Worm (Caenorhabditis elegans) whole organism, L1 larva: ENCODE measurements around the gene idpa-1.

Source experiments
- C04F5.9 ChIP-seq: sonication (generic microtip); optimal IDR thresholded peaks from 2 replicates; lab custom pipeline; 2016; ENCODE audit warnings: missing genetic modification characterization, missing compliant biosample characterization
- C16A3.4 ChIP-seq: fragments of 150-350 bp; optimal IDR thresholded peaks from 2 replicates; lab custom pipeline; 2014; ENCODE audit warnings: missing biosample characterization, missing genetic modification characterization
- aly-2 ChIP-seq: fragments of 150-350 bp; optimal IDR thresholded peaks from 2 replicates; lab custom pipeline; 2014; ENCODE audit warnings: missing biosample characterization, missing genetic modification characterization
- ceh-82 ChIP-seq, 3 experiments: fragments of 150-350 bp in 1 of 3; sonication (generic microtip) in 2 of 3; optimal IDR thresholded peaks; 2 replicates each; lab custom pipeline; 2014 to 2017; ENCODE audit warnings: missing biosample characterization in 3 of 3, missing genetic modification characterization in 3 of 3
- ces-1 ChIP-seq: fragments of 150-350 bp; optimal IDR thresholded peaks from 2 replicates; lab custom pipeline; 2014; ENCODE audit warnings: missing biosample characterization, missing genetic modification reagents, missing genetic modification characterization
- efl-1 ChIP-seq, 4 experiments: fragments of 150-350 bp; optimal IDR thresholded peaks in 3 of 4; peaks in 1 of 4; 1 replicate in 1 of 4; 2 replicates in 3 of 4; lab custom pipeline; 2014; ENCODE audit warnings: missing biosample characterization in 2 of 4, missing genetic modification characterization in 2 of 4, missing genetic modification reagents in 2 of 4
- elt-3 ChIP-seq, 6 experiments: fragments of 150-350 bp in 1 of 6; sonication (generic microtip); optimal IDR thresholded peaks; 2 replicates each; lab custom pipeline; 2017 to 2018; ENCODE audit warnings: missing biosample characterization in 6 of 6, missing genetic modification characterization in 6 of 6, inconsistent platforms in 1 of 6
- fkh-10 ChIP-seq: sonication (generic microtip); optimal IDR thresholded peaks from 2 replicates; lab custom pipeline; 2017; ENCODE audit warnings: missing biosample characterization, missing genetic modification reagents, missing genetic modification characterization
- fkh-8 ChIP-seq: sonication (generic microtip); optimal IDR thresholded peaks from 2 replicates; lab custom pipeline; 2016; ENCODE audit warnings: mild to moderate bottlenecking, missing genetic modification characterization, missing compliant biosample characterization
- fos-1 ChIP-seq: fragments of 150-350 bp; optimal IDR thresholded peaks from 2 replicates; lab custom pipeline; 2014; ENCODE audit warnings: missing biosample characterization, missing genetic modification characterization
- hlh-4 ChIP-seq: sonication (generic microtip); optimal IDR thresholded peaks from 2 replicates; lab custom pipeline; 2016; ENCODE audit warnings: mild to moderate bottlenecking, missing genetic modification characterization, missing compliant biosample characterization
- hpl-2 ChIP-seq: fragments of 150-350 bp; optimal IDR thresholded peaks from 2 replicates; lab custom pipeline; 2014; ENCODE audit warnings: missing biosample characterization, missing genetic modification reagents, missing genetic modification characterization
- lin-14 ChIP-seq: fragments of 200-800 bp; sonication (Bioruptor generic); optimal IDR thresholded peaks from 2 replicates; lab custom pipeline; 2018; ENCODE audit warnings: mild to moderate bottlenecking, missing genetic modification characterization, moderate library complexity, missing compliant biosample characterization
- lsy-2 ChIP-seq, 2 experiments: fragments of 150-350 bp; optimal IDR thresholded peaks; 2 replicates each; lab custom pipeline; 2014; ENCODE audit warnings: missing biosample characterization in 2 of 2, missing genetic modification characterization in 2 of 2
- mdl-1 ChIP-seq, 2 experiments: fragments of 150-350 bp; optimal IDR thresholded peaks; 2 replicates each; lab custom pipeline; 2014 to 2017; ENCODE audit warnings: missing biosample characterization in 2 of 2, missing genetic modification characterization in 2 of 2, inconsistent platforms in 1 of 2
- mep-1 ChIP-seq: fragments of 150-350 bp; optimal IDR thresholded peaks from 2 replicates; lab custom pipeline; 2014; ENCODE audit warnings: missing biosample characterization, missing genetic modification characterization
- nhr-12 ChIP-seq: sonication (generic microtip); optimal IDR thresholded peaks from 2 replicates; lab custom pipeline; 2017; ENCODE audit warnings: missing biosample characterization, missing genetic modification characterization
- nhr-237 ChIP-seq: fragments of 150-350 bp; optimal IDR thresholded peaks from 2 replicates; lab custom pipeline; 2014; ENCODE audit warnings: missing biosample characterization, missing genetic modification characterization
- nhr-47 ChIP-seq: sonication (generic microtip); optimal IDR thresholded peaks from 2 replicates; lab custom pipeline; 2016; ENCODE audit warnings: mild to moderate bottlenecking, missing genetic modification characterization, moderate library complexity, missing compliant biosample characterization
- nhr-76 ChIP-seq: sonication (generic microtip); optimal IDR thresholded peaks from 2 replicates; lab custom pipeline; 2017; ENCODE audit warnings: missing biosample characterization, missing genetic modification characterization
- nhr-77 ChIP-seq: fragments of 150-350 bp; optimal IDR thresholded peaks from 2 replicates; lab custom pipeline; 2014; ENCODE audit warnings: missing biosample characterization, missing genetic modification characterization
- nhr-85 ChIP-seq: sonication (generic microtip); peaks from one replicate; lab custom pipeline; 2016; ENCODE audit warnings: missing genetic modification characterization, inconsistent platforms, missing compliant biosample characterization
- nhr-90 ChIP-seq: sonication (generic microtip); optimal IDR thresholded peaks from 2 replicates; lab custom pipeline; 2016; ENCODE audit warnings: mild to moderate bottlenecking, missing genetic modification characterization, missing compliant biosample characterization; ENCODE audit not compliant: poor library complexity
- pax-3 ChIP-seq: fragments of 200-800 bp; sonication (Bioruptor generic); optimal IDR thresholded peaks from 2 replicates; lab custom pipeline; 2018; ENCODE audit warnings: mild to moderate bottlenecking, missing genetic modification characterization, moderate library complexity, missing compliant biosample characterization
- skn-1 ChIP-seq: fragments of 150-350 bp; optimal IDR thresholded peaks from 2 replicates; lab custom pipeline; 2014; ENCODE audit warnings: missing biosample characterization, missing genetic modification characterization
- snu-23 ChIP-seq: sonication (generic microtip); optimal IDR thresholded peaks from 2 replicates; lab custom pipeline; 2016; ENCODE audit warnings: missing genetic modification characterization, missing compliant biosample characterization
- swsn-7 ChIP-seq: sonication (generic microtip); optimal IDR thresholded peaks from 2 replicates; lab custom pipeline; 2016; ENCODE audit warnings: missing genetic modification characterization, missing compliant biosample characterization
- tbx-2 ChIP-seq: sonication (generic microtip); optimal IDR thresholded peaks from 2 replicates; lab custom pipeline; 2016; ENCODE audit warnings: missing genetic modification characterization, missing compliant biosample characterization
- tlp-1 ChIP-seq: fragments of 150-350 bp; optimal IDR thresholded peaks from 2 replicates; lab custom pipeline; 2014; ENCODE audit warnings: missing biosample characterization, missing genetic modification characterization
- unc-62 ChIP-seq: fragments of 150-350 bp; optimal IDR thresholded peaks from 2 replicates; lab custom pipeline; 2014; ENCODE audit warnings: missing biosample characterization, missing genetic modification reagents, missing genetic modification characterization
- zip-4 ChIP-seq: fragments of 200-800 bp; sonication (Bioruptor generic); optimal IDR thresholded peaks from 2 replicates; lab custom pipeline; 2018; ENCODE audit warnings: mild to moderate bottlenecking, missing genetic modification characterization, moderate library complexity, missing compliant biosample characterization

The idpa-1 gene

DNA sequence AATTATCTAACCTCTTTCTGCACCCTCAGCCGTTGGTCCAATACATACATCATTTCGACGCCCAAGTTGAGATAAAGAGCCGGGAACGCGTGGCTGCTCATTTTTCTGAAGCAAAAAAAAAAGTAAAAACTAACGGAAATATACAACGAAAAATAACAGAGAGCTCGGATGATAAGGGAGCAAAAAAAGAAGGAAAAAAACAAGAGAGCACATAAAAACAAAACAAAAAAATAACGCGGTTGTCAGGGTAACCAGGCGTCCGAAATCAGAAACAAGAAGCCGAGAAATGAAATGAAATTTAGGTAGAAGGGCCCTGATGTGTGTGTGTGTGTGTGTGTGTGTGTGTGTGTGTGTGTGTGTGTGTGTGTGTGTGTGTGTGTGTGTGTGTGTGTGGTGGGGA lies 23.6 kb upstream of the idpa-1 start, which contains the start of gene R10F2.5:
TSS of gene R10F2.5 (minus strand) at position 101 of the 400 bp plus-strand sequence.
- TF ChIP-seq aly-2 = no peak
- TF ChIP-seq fkh-8 (tag; lab: Kevin White, UChicago) = peak; percentile 40

ce11 chrIII:2923012-2923411 lies 22.0 kb upstream of the idpa-1 start, which contains the start of gene R10F2.4:
Gene R10F2.4 (minus strand): TSS chrIII:2923112.
- TF ChIP-seq efl-1 (optimal IDR thresholded peaks at IDR 0.05; lab: Kevin White, UChicago) (no peak), efl-1 (GFP tag; optimal IDR thresholded peaks at IDR 0.05 in 1 of 2; lab: Kevin White, UChicago) (peak in 1 of 2 experiments; percentile 37), hpl-2 (GFP tag; lab: Kevin White, UChicago) (no peak)

DNA sequence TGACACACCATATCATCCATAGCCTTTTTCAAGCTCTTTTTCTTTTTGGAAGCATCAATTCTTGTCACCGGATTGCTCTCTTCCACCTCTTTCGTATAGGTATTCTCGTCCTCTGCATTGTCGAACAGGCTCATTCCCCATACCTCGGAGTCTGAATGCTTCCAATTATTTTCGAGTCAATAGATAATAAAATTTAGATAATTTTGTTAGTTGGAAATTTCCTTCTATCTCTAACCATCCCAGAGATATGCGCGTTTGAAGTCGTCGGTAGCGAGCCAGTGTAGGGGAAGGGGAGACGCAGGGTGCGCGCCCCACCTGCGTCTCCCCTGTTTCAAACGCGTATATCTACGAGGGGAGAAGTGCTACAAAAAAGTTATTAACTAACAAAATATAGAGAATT lies 19.8 kb upstream of the idpa-1 start:
- no peak for TF ChIP-seq swsn-7 (tag; lab: Kevin White, UChicago)
- TF ChIP-seq lin-14 (GFP tag; lab: Kevin White, UChicago) = peak; percentile 3
- no peak for TF ChIP-seq skn-1
- TF ChIP-seq aly-2 = no peak

ce11 chrIII:2920281-2920680 lies 19.3 kb upstream of the idpa-1 start:
- TF ChIP-seq tbx-2 (tag; lab: Kevin White, UChicago) (no peak), efl-1 (optimal IDR thresholded peaks at IDR 0.05; lab: Kevin White, UChicago) (no peak), efl-1 (GFP tag; optimal IDR thresholded peaks at IDR 0.05 in 1 of 2; lab: Kevin White, UChicago) (peak in 1 of 2 experiments; percentile 88)

DNA sequence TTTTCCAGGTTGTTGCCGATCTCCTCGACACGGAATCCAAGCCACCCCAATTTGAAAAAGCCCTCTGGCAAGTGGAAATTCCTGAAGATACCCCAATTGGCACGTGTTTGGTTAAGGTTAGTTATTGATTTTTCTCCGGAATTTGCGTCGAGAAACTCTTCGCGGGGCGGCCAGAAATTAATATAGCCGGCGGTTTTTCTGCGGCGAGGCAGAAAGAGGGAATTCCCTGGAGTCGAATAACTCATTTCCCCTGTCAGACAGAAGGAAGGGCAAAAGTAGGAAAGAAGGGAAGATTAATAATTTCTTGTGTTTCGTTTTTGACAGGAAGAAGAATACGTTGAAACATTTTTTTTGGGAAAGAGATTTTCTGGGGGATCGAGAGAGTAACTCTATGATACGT lies 17.6 kb upstream of the idpa-1 start:
- TF ChIP-seq elt-3 (tag; optimal IDR thresholded peaks at IDR 0.05; lab: Kevin White, UChicago) (no peak), hlh-4 (tag; lab: Kevin White, UChicago) (no peak), ceh-82 (tag; optimal IDR thresholded peaks at IDR 0.05; lab: Kevin White, UChicago) (no peak), nhr-47 (tag; lab: Kevin White, UChicago) (no peak), snu-23 (no peak), nhr-77 (no peak), tbx-2 (tag; lab: Kevin White, UChicago) (no peak), C04F5.9 (tag; lab: Kevin White, UChicago) (no peak), aly-2 (no peak)

ce11 chrIII:2914029-2914428 lies 13.0 kb upstream of the idpa-1 start:
- peak; percentile 55 for TF ChIP-seq lin-14 (GFP tag; lab: Kevin White, UChicago)
- no peak for TF ChIP-seq nhr-12 (tag; lab: Kevin White, UChicago)
- peak; percentile 74 for TF ChIP-seq ces-1 (GFP tag; lab: Kevin White, UChicago)
- no peak for TF ChIP-seq pax-3 (tag; lab: Kevin White, UChicago)
- no peak for TF ChIP-seq tbx-2 (tag; lab: Kevin White, UChicago)
- no peak for TF ChIP-seq swsn-7 (tag; lab: Kevin White, UChicago)
- no peak for TF ChIP-seq unc-62 (GFP tag; lab: Kevin White, UChicago)
- TF ChIP-seq fkh-10 (GFP tag; lab: Kevin White, UChicago) = peak; percentile 54
- no peak for TF ChIP-seq skn-1
- TF ChIP-seq nhr-85 (tag; lab: Kevin White, UChicago) = peak; percentile 9
- TF ChIP-seq fos-1 = no peak

DNA sequence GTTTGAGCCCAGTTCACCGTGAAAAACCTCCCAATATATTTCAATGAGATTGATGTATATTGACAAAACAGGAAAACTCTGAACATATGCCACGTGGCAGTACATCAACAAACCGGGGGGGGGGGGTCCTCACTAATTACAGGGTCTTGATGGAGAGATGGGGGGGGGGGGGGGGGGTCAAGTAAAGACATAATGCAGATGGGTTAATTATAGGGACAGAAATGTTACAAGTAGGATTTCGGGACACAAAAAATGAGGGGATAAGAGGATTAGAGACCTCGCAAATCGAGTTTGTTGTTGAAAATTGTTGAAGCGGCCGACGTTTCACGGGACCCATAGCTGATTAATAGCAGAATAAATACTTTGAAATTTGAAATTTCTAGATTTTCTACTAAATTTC lies 11.9 kb upstream of the idpa-1 start:
- TF ChIP-seq nhr-76 (tag; lab: Kevin White, UChicago) (no peak), fkh-10 (GFP tag; lab: Kevin White, UChicago) (no peak)

- TF ChIP-seq zip-4 (GFP tag; lab: Kevin White, UChicago) (no peak), nhr-90 (no peak), nhr-237 (no peak), mdl-1 (tag; optimal IDR thresholded peaks at IDR 0.05; lab: Kevin White, UChicago) (no peak), mep-1 (tag; lab: Kevin White, UChicago) (no peak), lsy-2 (tag; optimal IDR thresholded peaks at IDR 0.05; lab: Kevin White, UChicago) (no peak), lin-14 (GFP tag; lab: Kevin White, UChicago) (no peak), C16A3.4 (tag; lab: Kevin White, UChicago) (no peak), tlp-1 (tag; lab: Kevin White, UChicago) (no peak)
- TF ChIP-seq, all 84 proteins: peak for 0
Measured at ce11 chrIII:2910606-2911005, 9.6 kb upstream of the idpa-1 start, which contains the start of gene cdh-1. Gene cdh-1 (plus strand): TSS chrIII:2910906.
